Fruit fly (Drosophila melanogaster) whole organism, embryonic: Measurements from ENCODE around the gene CG42673.
A peak's percentile ranks its signal among the peaks of the same experiment; 100 is the strongest.

Experiments
- B-H1 ChIP-seq: fragments of 200-800 bp; sonication (Bioruptor generic); IDR thresholded peaks from 3 replicates; pipeline ENCODE4 v1.3.6; 2022; ENCODE audit warnings: missing biosample characterization, missing genetic modification characterization
- Bdp1 ChIP-seq: fragments of 200-800 bp; sonication (Bioruptor generic); optimal IDR thresholded peaks from 3 replicates; lab custom pipeline; 2016; ENCODE audit warnings: missing biosample characterization, missing genetic modification characterization
- CG10267 ChIP-seq: fragments of 200-800 bp; sonication (Bioruptor generic); optimal IDR thresholded peaks from 2 replicates; lab custom pipeline; 2018; ENCODE audit warnings: missing biosample characterization, mild to moderate bottlenecking, missing genetic modification characterization, moderate library complexity
- CG10274 ChIP-seq: fragments of 200-800 bp; sonication (Bioruptor generic); optimal IDR thresholded peaks from 3 replicates; lab custom pipeline; 2017; ENCODE audit warnings: missing biosample characterization, mild to moderate bottlenecking, missing genetic modification characterization
- CG10366 ChIP-seq: fragments of 200-800 bp; sonication (Bioruptor generic); IDR thresholded peaks from 2 replicates; pipeline ENCODE4 v1.3.6; 2022; ENCODE audit warnings: missing biosample characterization, missing genetic modification characterization
- CG10979 ChIP-seq: fragments of 200-800 bp; sonication (Bioruptor generic); optimal IDR thresholded peaks from 2 replicates; lab custom pipeline; 2018; ENCODE audit warnings: missing biosample characterization, mild to moderate bottlenecking, missing genetic modification characterization, moderate library complexity
- CG11456 ChIP-seq: fragments of 200-800 bp; sonication (Bioruptor generic); IDR thresholded peaks from 3 replicates; pipeline ENCODE4 v1.3.6; 2022; ENCODE audit warnings: missing biosample characterization, missing genetic modification characterization
- CG11695 ChIP-seq: fragments of 200-800 bp; sonication (Bioruptor generic); IDR thresholded peaks from 3 replicates; pipeline ENCODE4 v1.3.6; 2022; ENCODE audit warnings: missing biosample characterization, missing genetic modification characterization
- CG11723 ChIP-seq: fragments of 200-800 bp; sonication (Bioruptor generic); optimal IDR thresholded peaks from 2 replicates; lab custom pipeline; 2017; ENCODE audit warnings: missing biosample characterization, mild to moderate bottlenecking, missing genetic modification characterization
- CG12659 ChIP-seq: fragments of 200-800 bp; sonication (Bioruptor generic); optimal IDR thresholded peaks from 3 replicates; lab custom pipeline; 2017; ENCODE audit warnings: mild to moderate bottlenecking, missing biosample characterization, missing genetic modification reagents, missing genetic modification characterization
- CG13123 ChIP-seq: fragments of 200-800 bp; sonication (Bioruptor generic); optimal IDR thresholded peaks from 2 replicates; lab custom pipeline; 2016; ENCODE audit warnings: missing biosample characterization, missing genetic modification characterization
- CG13296 ChIP-seq: fragments of 200-800 bp; sonication (Bioruptor generic); optimal IDR thresholded peaks from 3 replicates; lab custom pipeline; 2018; ENCODE audit warnings: missing biosample characterization, mild to moderate bottlenecking, missing genetic modification characterization
- CG13775 ChIP-seq: fragments of 200-800 bp; sonication (Bioruptor generic); optimal IDR thresholded peaks from 3 replicates; lab custom pipeline; 2017; ENCODE audit warnings: missing biosample characterization, mild to moderate bottlenecking, missing genetic modification characterization
- CG16813 ChIP-seq: fragments of 200-800 bp; sonication (Bioruptor generic); IDR thresholded peaks from 3 replicates; pipeline ENCODE4 v1.3.6; 2022; ENCODE audit warnings: missing biosample characterization, missing genetic modification characterization; ENCODE audit not compliant: partially characterized antibody
- CG1832 ChIP-seq: fragments of 200-800 bp; sonication (Bioruptor generic); optimal IDR thresholded peaks from 2 replicates; lab custom pipeline; 2017; ENCODE audit warnings: missing biosample characterization, mild to moderate bottlenecking, missing genetic modification characterization, inconsistent platforms
- CG34224 ChIP-seq: fragments of 200-800 bp; sonication (Bioruptor generic); IDR thresholded peaks from 3 replicates; pipeline ENCODE4 v1.3.6; 2022; ENCODE audit warnings: missing biosample characterization, missing genetic modification characterization; ENCODE audit not compliant: partially characterized antibody
- CG6854 ChIP-seq: fragments of 200-800 bp; sonication (Bioruptor generic); optimal IDR thresholded peaks from 3 replicates; lab custom pipeline; 2017; ENCODE audit warnings: missing biosample characterization, mild to moderate bottlenecking, missing genetic modification characterization
- CG7357 ChIP-seq: fragments of 200-800 bp; sonication (Bioruptor generic); IDR thresholded peaks from 3 replicates; pipeline ENCODE4 v1.3.6; 2022; ENCODE audit warnings: missing biosample characterization, missing genetic modification characterization
- CG8290 ChIP-seq, 3 experiments: fragments of 200-800 bp; sonication (Bioruptor generic); optimal IDR thresholded peaks; 2 replicates each; lab custom pipeline; 2016 to 2019; ENCODE audit warnings: missing biosample characterization in 3 of 3, missing genetic modification characterization in 3 of 3, mild to moderate bottlenecking in 2 of 3, moderate library complexity in 1 of 3
- CG9727 ChIP-seq: fragments of 200-800 bp; sonication (Bioruptor generic); optimal IDR thresholded peaks from 3 replicates; lab custom pipeline; 2017; ENCODE audit warnings: missing biosample characterization, mild to moderate bottlenecking, missing genetic modification characterization
- ERR ChIP-seq: fragments of 200-800 bp; sonication (Bioruptor generic); optimal IDR thresholded peaks from 2 replicates; lab custom pipeline; 2016; ENCODE audit warnings: missing biosample characterization, missing genetic modification characterization
- Hr51 ChIP-seq, 2 experiments: fragments of 200-800 bp; sonication (Bioruptor generic); optimal IDR thresholded peaks; 2 replicates in 1 of 2; 3 replicates in 1 of 2; lab custom pipeline; 2016 to 2018; ENCODE audit warnings: missing biosample characterization in 2 of 2, missing genetic modification characterization in 2 of 2, mild to moderate bottlenecking in 1 of 2, moderate library complexity in 1 of 2
- Hsf ChIP-seq: fragments of 200-800 bp; sonication (Bioruptor generic); optimal IDR thresholded peaks from 3 replicates; lab custom pipeline; 2016; ENCODE audit warnings: missing biosample characterization, missing genetic modification characterization
- Myb ChIP-seq: fragments of 200-800 bp; sonication (Bioruptor generic); optimal IDR thresholded peaks from 2 replicates; lab custom pipeline; 2016; ENCODE audit warnings: missing biosample characterization, missing genetic modification characterization
- Nf-YA ChIP-seq: fragments of 200-800 bp; sonication (Bioruptor generic); IDR thresholded peaks from 2 replicates; pipeline ENCODE4 v1.3.6; 2022; ENCODE audit warnings: missing biosample characterization, missing genetic modification characterization
- Ravus ChIP-seq: fragments of 200-800 bp; sonication (Bioruptor generic); IDR thresholded peaks from 2 replicates; pipeline ENCODE4 v1.3.6; 2022; ENCODE audit warnings: missing biosample characterization, missing genetic modification characterization
- TFAM ChIP-seq: fragments of 200-800 bp; sonication (Bioruptor generic); optimal IDR thresholded peaks from 2 replicates; lab custom pipeline; 2017; ENCODE audit warnings: missing biosample characterization, missing genetic modification characterization, inconsistent platforms
- abd-A ChIP-seq: fragments of 200-800 bp; sonication (Bioruptor generic); optimal IDR thresholded peaks from 3 replicates; lab custom pipeline; 2019; ENCODE audit warnings: missing biosample characterization, mild to moderate bottlenecking, missing genetic modification characterization, moderate library complexity
- cato ChIP-seq: fragments of 200-800 bp; sonication (Bioruptor generic); optimal IDR thresholded peaks from 2 replicates; lab custom pipeline; 2016; ENCODE audit warnings: missing biosample characterization, missing genetic modification characterization, borderline replicate concordance
- crc ChIP-seq: fragments of 200-800 bp; sonication (Bioruptor generic); optimal IDR thresholded peaks from 2 replicates; lab custom pipeline; 2016; ENCODE audit warnings: missing biosample characterization, missing genetic modification characterization
- fru ChIP-seq: fragments of >200 bp; optimal IDR thresholded peaks from 2 replicates; lab custom pipeline; 2017
- gcm ChIP-seq: fragments of 200-800 bp; sonication (Bioruptor generic); optimal IDR thresholded peaks from 2 replicates; lab custom pipeline; 2019; ENCODE audit warnings: missing biosample characterization, mild to moderate bottlenecking, missing genetic modification characterization, moderate library complexity
- grn ChIP-seq: fragments of 200-800 bp; sonication (Bioruptor generic); optimal IDR thresholded peaks from 3 replicates; lab custom pipeline; 2017; ENCODE audit warnings: missing biosample characterization, missing genetic modification characterization
- gt ChIP-seq: fragments of 200-800 bp; sonication (Bioruptor generic); IDR thresholded peaks from 2 replicates; pipeline ENCODE4 v1.3.6; 2022; ENCODE audit warnings: missing biosample characterization, missing genetic modification characterization
- hb ChIP-seq: fragments of 200-800 bp; sonication (Bioruptor generic); IDR thresholded peaks from 3 replicates; pipeline ENCODE4 v1.3.6; 2022; ENCODE audit warnings: missing biosample characterization, missing genetic modification characterization; ENCODE audit not compliant: partially characterized antibody
- ind ChIP-seq: fragments of 200-800 bp; sonication (Bioruptor generic); optimal IDR thresholded peaks from 3 replicates; lab custom pipeline; 2016; ENCODE audit warnings: missing biosample characterization, missing genetic modification characterization
- jumu ChIP-seq: fragments of 200-800 bp; sonication (Bioruptor generic); optimal IDR thresholded peaks from 3 replicates; lab custom pipeline; 2016; ENCODE audit warnings: missing biosample characterization, missing genetic modification characterization
- knrl ChIP-seq: fragments of 200-800 bp; sonication (Bioruptor generic); IDR thresholded peaks from 3 replicates; pipeline ENCODE4 v1.3.6; 2022; ENCODE audit warnings: missing biosample characterization, missing genetic modification characterization; ENCODE audit not compliant: partially characterized antibody
- lmd ChIP-seq: fragments of 200-800 bp; sonication (Bioruptor generic); IDR thresholded peaks from 2 replicates; pipeline ENCODE4 v1.3.6; 2022; ENCODE audit warnings: missing biosample characterization, missing genetic modification characterization
- luna ChIP-seq: fragments of 200-800 bp; sonication (Bioruptor generic); optimal IDR thresholded peaks from 2 replicates; lab custom pipeline; 2016; ENCODE audit warnings: missing biosample characterization, missing genetic modification characterization
- nerfin-1 ChIP-seq: fragments of 200-800 bp; sonication (Bioruptor generic); optimal IDR thresholded peaks from 3 replicates; lab custom pipeline; 2019; ENCODE audit warnings: missing biosample characterization, mild to moderate bottlenecking, missing genetic modification characterization, moderate library complexity
- p53 ChIP-seq: fragments of 200-800 bp; sonication (Bioruptor generic); optimal IDR thresholded peaks from 2 replicates; lab custom pipeline; 2016; ENCODE audit warnings: missing biosample characterization, missing genetic modification characterization
- pita ChIP-seq: fragments of 200-800 bp; sonication (Bioruptor generic); optimal IDR thresholded peaks from 2 replicates; lab custom pipeline; 2017; ENCODE audit warnings: missing biosample characterization, mild to moderate bottlenecking, missing genetic modification characterization
- psq ChIP-seq: fragments of 200-800 bp; sonication (Bioruptor generic); optimal IDR thresholded peaks from 2 replicates; lab custom pipeline; 2017; ENCODE audit warnings: missing biosample characterization, missing genetic modification characterization
- sc ChIP-seq, 3 experiments: fragments of >200 bp in 2 of 3; fragments of 200-800 bp in 1 of 3; sonication (Bioruptor generic) in 1 of 3; optimal IDR thresholded peaks; 2 replicates in 2 of 3; 3 replicates in 1 of 3; lab custom pipeline; 2017; ENCODE audit warnings: mild to moderate bottlenecking in 1 of 3, missing biosample characterization in 1 of 3, missing genetic modification characterization in 1 of 3, missing genetic modification reagents in 1 of 3
- twi ChIP-seq: fragments of 200-800 bp; optimal IDR thresholded peaks from 2 replicates; lab custom pipeline; 2019; ENCODE audit warnings: missing biosample characterization, mild to moderate bottlenecking, missing genetic modification characterization, moderate library complexity
- tx ChIP-seq: fragments of 200-800 bp; sonication (Bioruptor generic); optimal IDR thresholded peaks from 2 replicates; lab custom pipeline; 2016; ENCODE audit warnings: missing biosample characterization, missing genetic modification characterization
- vnd ChIP-seq: fragments of 200-800 bp; sonication (Bioruptor generic); IDR thresholded peaks from 3 replicates; pipeline ENCODE4 v1.3.6; 2022; ENCODE audit warnings: missing biosample characterization, missing genetic modification characterization; ENCODE audit not compliant: partially characterized antibody
- zf30C ChIP-seq: fragments of 200-800 bp; sonication (Bioruptor generic); optimal IDR thresholded peaks from 3 replicates; lab custom pipeline; 2018; ENCODE audit warnings: missing biosample characterization, mild to moderate bottlenecking, missing genetic modification characterization

Gene CG42673

DNA sequence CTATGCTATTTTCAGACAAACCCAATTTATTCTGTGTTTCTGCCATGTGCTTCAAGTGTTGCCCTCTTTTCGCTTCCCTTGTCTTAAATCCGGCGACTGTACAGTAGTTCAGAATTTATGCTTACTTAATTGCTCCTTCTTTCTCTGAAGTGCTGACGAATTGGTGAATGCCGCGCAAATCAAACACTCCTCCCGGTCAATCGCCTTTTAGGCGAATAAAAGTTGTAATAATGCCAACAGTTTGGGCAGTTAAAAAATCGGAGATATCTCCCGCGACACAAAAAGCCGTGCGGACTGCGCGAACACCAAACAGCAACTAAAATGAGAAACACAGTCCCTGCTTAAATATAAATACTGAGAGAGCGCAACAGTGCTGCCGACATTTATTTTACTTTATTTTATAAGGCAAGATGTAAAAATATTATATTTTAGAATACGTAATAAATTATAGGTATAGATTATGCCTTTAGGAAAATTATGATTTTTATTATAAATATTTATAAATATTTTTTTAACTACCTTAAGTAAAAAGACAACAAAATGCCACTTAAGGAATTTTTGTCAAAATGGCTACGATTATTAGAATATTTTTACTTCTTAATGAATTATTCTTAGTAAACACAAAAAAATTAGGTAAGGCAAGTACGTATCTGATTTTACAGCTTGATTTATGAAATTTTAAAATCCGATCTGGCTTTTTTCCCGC is 41.9 kb upstream of the CG42673 start, which contains the start of gene path (continued):
- TF ChIP-seq luna (GFP tag; lab: Kevin White, UChicago) (no peak), B-H1 (GFP tag; lab: Robert Waterston, UW) (no peak), hb (GFP tag; lab: Robert Waterston, UW) (no peak), Nf-YA (GFP tag; lab: Robert Waterston, UW) (no peak), CG10267 (tag; lab: Kevin White, UChicago) (peak; percentile 66), CG12659 (GFP tag; lab: Kevin White, UChicago) (peak; percentile 32), jumu (GFP tag; lab: Kevin White, UChicago) (no peak), CG8290 (GFP tag; optimal IDR thresholded peaks at IDR 0.05; lab: Kevin White, UChicago) (peak; percentile 26), CG8290 (tag; optimal IDR thresholded peaks at IDR 0.05; lab: Kevin White, UChicago) (peak in 1 of 2 experiments; percentile 77), gcm (GFP tag; lab: Kevin White, UChicago) (peak; percentile 14), CG6854 (GFP tag; lab: Kevin White, UChicago) (no peak), CG11456 (GFP tag; lab: Robert Waterston, UW) (no peak; the same call in 2 of the 3 replicates), ERR (GFP tag; lab: Kevin White, UChicago) (no peak), CG1832 (GFP tag; lab: Kevin White, UChicago) (no peak), CG13123 (GFP tag; lab: Kevin White, UChicago) (no peak), CG10366 (GFP tag; lab: Robert Waterston, UW) (peak; percentile 16; the same call in 1 of the 2 replicates), TFAM (GFP tag; lab: Kevin White, UChicago) (no peak), CG11695 (peak; percentile 42; the same call in 1 of the 3 replicates), CG7357 (GFP tag; lab: Robert Waterston, UW) (no peak), gt (GFP tag; lab: Robert Waterston, UW) (no peak), CG9727 (peak; percentile 64), lmd (GFP tag; lab: Robert Waterston, UW) (no peak), psq (GFP tag; lab: Kevin White, UChicago) (no peak), vnd (no peak), CG13775 (peak; percentile 3), CG16813 (GFP tag; lab: Robert Waterston, UW) (no peak), Ravus (GFP tag; lab: Robert Waterston, UW) (no peak), Hsf (GFP tag; lab: Kevin White, UChicago) (no peak), CG34224 (GFP tag; lab: Robert Waterston, UW) (no peak; the same call in 2 of the 3 replicates), sc (optimal IDR thresholded peaks at IDR 0.05; lab: Kevin White, UChicago) (no peak), sc (GFP tag; optimal IDR thresholded peaks at IDR 0.05; lab: Kevin White, UChicago) (no peak), ind (peak; percentile 15), grn (GFP tag; lab: Kevin White, UChicago) (no peak), Bdp1 (GFP tag; lab: Kevin White, UChicago) (no peak), knrl (GFP tag; lab: Robert Waterston, UW) (no peak), abd-A (peak; percentile 65), p53 (GFP tag; lab: Kevin White, UChicago) (no peak), twi (tag; lab: Kevin White, UChicago) (peak; percentile 49), nerfin-1 (tag; lab: Kevin White, UChicago) (peak; percentile 33), CG10979 (tag; lab: Kevin White, UChicago) (peak; percentile 66), fru (no peak), tx (GFP tag; lab: Kevin White, UChicago) (no peak), CG11723 (GFP tag; lab: Kevin White, UChicago) (no peak), CG10274 (GFP tag; lab: Kevin White, UChicago) (no peak), crc (GFP tag; lab: Kevin White, UChicago) (no peak), zf30C (GFP tag; lab: Kevin White, UChicago) (no peak), cato (GFP tag; lab: Kevin White, UChicago) (no peak), Hr51 (GFP tag; optimal IDR thresholded peaks at IDR 0.05; lab: Kevin White, UChicago) (peak in 1 of 2 experiments; percentile 55), pita (no peak), CG13296 (peak; percentile 67), Myb (GFP tag; lab: Kevin White, UChicago) (no peak)
